Worm (Caenorhabditis elegans) whole organism, L4 larva: Measurements from ENCODE around the gene mig-15.

Experiments used
- Y5F2A.4 ChIP-seq: fragments of 200-800 bp; sonication (Bioruptor generic); optimal IDR thresholded peaks from 2 replicates; lab custom pipeline; 2018; ENCODE audit warnings: mild to moderate bottlenecking, missing genetic modification characterization, missing compliant biosample characterization
- ama-1 ChIP-seq: fragments of 150-350 bp; optimal IDR thresholded peaks from 2 replicates; lab custom pipeline; 2014; ENCODE audit warnings: inconsistent platforms, mixed read lengths
- ceh-82 ChIP-seq: sonication (generic microtip); optimal IDR thresholded peaks from 2 replicates; lab custom pipeline; 2017; ENCODE audit warnings: missing biosample characterization, missing genetic modification characterization
- ces-1 ChIP-seq: fragments of 150-350 bp; sonication (generic microtip); optimal IDR thresholded peaks from 4 replicates; lab custom pipeline; 2014; ENCODE audit warnings: missing biosample characterization, missing genetic modification reagents, missing genetic modification characterization
- dpl-1 ChIP-seq: fragments of 150-350 bp; optimal IDR thresholded peaks from 2 replicates; lab custom pipeline; 2014; ENCODE audit warnings: missing biosample characterization, missing genetic modification reagents, missing genetic modification characterization
- egl-27 ChIP-seq: sonication (generic microtip); optimal IDR thresholded peaks from 3 replicates; lab custom pipeline; 2017; ENCODE audit warnings: missing biosample characterization, missing genetic modification reagents, missing genetic modification characterization
- mep-1 ChIP-seq: fragments of 150-350 bp; sonication (generic microtip); optimal IDR thresholded peaks from 3 replicates; lab custom pipeline; 2014; ENCODE audit warnings: missing biosample characterization, missing genetic modification characterization
- nhr-10 ChIP-seq: fragments of 150-350 bp; optimal IDR thresholded peaks from 2 replicates; lab custom pipeline; 2014; ENCODE audit warnings: missing biosample characterization, missing genetic modification characterization
- nhr-237 ChIP-seq: sonication (generic microtip); optimal IDR thresholded peaks from 2 replicates; lab custom pipeline; 2017; ENCODE audit warnings: missing biosample characterization, missing genetic modification characterization
- pqm-1 ChIP-seq: sonication (generic microtip); optimal IDR thresholded peaks from 2 replicates; lab custom pipeline; 2017; ENCODE audit warnings: missing biosample characterization, missing genetic modification characterization
- sdz-12 ChIP-seq: fragments of 200-800 bp; sonication (Bioruptor generic); optimal IDR thresholded peaks from 2 replicates; lab custom pipeline; 2018; ENCODE audit warnings: mild to moderate bottlenecking, missing genetic modification characterization, missing compliant biosample characterization
- zag-1 ChIP-seq: fragments of 150-350 bp; optimal IDR thresholded peaks from 2 replicates; lab custom pipeline; 2014; ENCODE audit warnings: missing biosample characterization, missing genetic modification characterization

DNA sequence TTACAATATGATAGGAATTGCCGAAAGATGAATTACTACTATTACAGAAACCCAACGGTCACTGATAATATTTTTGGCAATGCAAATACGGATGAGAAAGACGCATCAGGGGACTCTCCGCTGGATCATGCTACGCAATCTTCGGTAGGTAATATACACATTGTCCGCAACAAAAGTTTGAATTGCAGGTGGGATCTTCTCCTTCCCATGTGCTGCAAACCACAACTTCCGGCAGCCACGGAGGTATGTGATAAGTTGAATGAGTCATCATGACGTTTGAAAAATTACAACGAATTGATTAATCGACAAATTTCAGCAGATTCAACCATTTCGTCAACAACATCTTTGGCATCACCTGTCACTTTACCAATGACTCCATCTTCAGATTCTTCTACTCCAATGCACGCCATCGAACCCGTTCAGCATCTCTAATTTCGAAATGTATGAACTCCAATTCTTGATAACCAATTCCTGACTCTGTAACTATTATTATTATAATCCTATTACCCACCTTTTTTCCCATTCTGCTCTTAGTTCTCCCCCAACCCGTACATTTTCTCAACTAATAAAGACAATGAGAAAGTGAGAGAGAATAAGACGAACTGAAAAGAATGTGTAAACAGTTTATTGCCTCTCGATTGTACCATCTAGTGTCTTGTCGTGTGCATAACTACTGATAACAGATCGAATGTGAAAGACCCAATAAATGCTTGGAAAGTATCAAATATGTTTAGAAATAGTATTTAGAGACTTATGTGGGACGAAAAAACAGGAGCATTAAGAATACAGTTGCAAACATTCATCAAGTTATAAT lies 48.9 kb upstream of the mig-15 start:
- TF ChIP-seq egl-27 (tag; lab: Kevin White, UChicago) (no peak), zag-1 (tag; lab: Kevin White, UChicago) (no peak), nhr-10 (tag; lab: Kevin White, UChicago) (no peak), ces-1 (GFP tag; lab: Kevin White, UChicago) (no peak), nhr-237 (tag; lab: Kevin White, UChicago) (no peak), ama-1 (lab: Kevin White, UChicago) (no peak), ceh-82 (no peak), pqm-1 (tag; lab: Kevin White, UChicago) (peak; percentile 96), Y5F2A.4 (GFP tag; lab: Kevin White, UChicago) (no peak), mep-1 (peak; percentile 29), dpl-1 (GFP tag; lab: Kevin White, UChicago) (no peak), sdz-12 (GFP tag; lab: Kevin White, UChicago) (no peak)
